Worm (Caenorhabditis elegans): ENCODE results near the gene H12C20.7.

DNA sequence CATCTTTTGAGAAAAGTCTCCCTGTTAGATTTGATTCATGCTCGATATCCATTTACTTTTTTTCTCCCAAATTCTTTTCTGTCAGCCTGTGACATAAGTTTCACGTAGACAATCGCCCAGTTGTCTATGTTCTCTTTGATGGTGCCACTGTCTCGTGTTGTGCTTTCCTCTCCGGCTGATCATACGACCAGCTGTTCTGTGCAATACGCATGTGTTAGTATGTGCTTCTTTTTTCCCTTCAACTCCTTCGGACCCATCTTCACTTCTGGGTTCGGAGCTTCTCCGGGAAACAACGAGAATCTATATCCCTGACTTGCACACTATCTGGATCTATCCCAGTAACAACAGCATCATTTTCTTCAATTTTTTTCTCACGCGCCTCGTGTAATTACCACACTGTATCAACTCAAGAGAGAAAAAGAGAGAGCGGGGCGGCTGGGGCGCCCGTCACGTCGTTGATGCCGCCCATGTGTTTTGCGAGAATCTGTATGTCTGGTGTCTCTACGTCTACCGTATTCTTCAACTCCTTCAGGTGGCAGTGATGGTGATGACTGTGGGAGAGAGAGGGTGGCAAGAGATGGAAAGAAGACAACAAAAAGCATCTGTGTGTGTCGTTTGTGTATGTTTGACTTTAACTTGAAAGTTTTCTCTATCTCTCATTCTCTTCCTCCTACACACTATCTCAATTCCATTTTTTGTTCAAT, 40.8 kb downstream of the H12C20.7 start:
- TF ChIP-seq nhr-11 (tag; optimal IDR thresholded peaks at IDR 0.05) (no peak), tbx-2 (tag; optimal IDR thresholded peaks at IDR 0.05) (peak; percentile 55)

All from whole organism, late embryonic.